Fruit fly (Drosophila melanogaster) whole organism, prepupa: ENCODE measurements around the gene AttD.

Source experiments
- CG10631 ChIP-seq: fragments of 200-800 bp; sonication (Bioruptor generic); optimal IDR thresholded peaks from 2 replicates; lab custom pipeline; 2016; ENCODE audit warnings: missing biosample characterization, missing genetic modification characterization
- CG11294 ChIP-seq: fragments of 200-800 bp; sonication (Bioruptor generic); IDR thresholded peaks from 2 replicates; pipeline ENCODE4 v1.3.6; 2022; ENCODE audit warnings: missing biosample characterization, missing genetic modification characterization
- CG16779 ChIP-seq: fragments of 200-800 bp; sonication (Bioruptor generic); optimal IDR thresholded peaks from 3 replicates; lab custom pipeline; 2017; ENCODE audit warnings: missing biosample characterization, mild to moderate bottlenecking, missing genetic modification characterization
- CG3032 ChIP-seq: fragments of 200-800 bp; optimal IDR thresholded peaks from 2 replicates; lab custom pipeline; 2019; ENCODE audit warnings: missing biosample characterization, mild to moderate bottlenecking, missing genetic modification characterization, moderate library complexity
- CG34406 ChIP-seq: fragments of 200-800 bp; sonication (Bioruptor generic); optimal IDR thresholded peaks from 3 replicates; lab custom pipeline; 2016; ENCODE audit warnings: missing biosample characterization, missing genetic modification characterization
- CG4318 ChIP-seq: fragments of 200-800 bp; sonication (Bioruptor generic); optimal IDR thresholded peaks from 3 replicates; lab custom pipeline; 2017; ENCODE audit warnings: missing biosample characterization, mild to moderate bottlenecking, missing genetic modification characterization
- CG6163 ChIP-seq: fragments of 200-800 bp; sonication (Bioruptor generic); IDR thresholded peaks from 3 replicates; pipeline ENCODE4 v1.3.6; 2022; ENCODE audit warnings: missing biosample characterization, missing genetic modification characterization
- CG6276 ChIP-seq: fragments of 200-800 bp; sonication (Bioruptor generic); optimal IDR thresholded peaks from 2 replicates; lab custom pipeline; 2017; ENCODE audit warnings: missing biosample characterization, mild to moderate bottlenecking, missing genetic modification characterization
- CG6792 ChIP-seq: fragments of 200-800 bp; sonication (Bioruptor generic); optimal IDR thresholded peaks from 3 replicates; lab custom pipeline; 2016; ENCODE audit warnings: missing biosample characterization, missing genetic modification characterization
- CG6854 ChIP-seq: fragments of 200-800 bp; sonication (Bioruptor generic); optimal IDR thresholded peaks from 2 replicates; lab custom pipeline; 2017; ENCODE audit warnings: missing biosample characterization, mild to moderate bottlenecking, missing genetic modification characterization
- CG8632 ChIP-seq: fragments of 200-800 bp; sonication (Bioruptor generic); optimal IDR thresholded peaks from 3 replicates; lab custom pipeline; 2016; ENCODE audit warnings: missing biosample characterization, missing genetic modification characterization
- CG9139 ChIP-seq: fragments of 200-800 bp; sonication (Bioruptor generic); optimal IDR thresholded peaks from 3 replicates; lab custom pipeline; 2017; ENCODE audit warnings: missing biosample characterization, mild to moderate bottlenecking, missing genetic modification characterization
- Eip75B ChIP-seq: fragments of 200-800 bp; sonication (Bioruptor generic); optimal IDR thresholded peaks from 3 replicates; lab custom pipeline; 2016; ENCODE audit warnings: missing biosample characterization, missing genetic modification characterization
- Eip78C ChIP-seq: fragments of 200-800 bp; sonication (Bioruptor generic); peaks from one replicate; lab custom pipeline; 2016; ENCODE audit warnings: missing biosample characterization, missing genetic modification characterization
- Eip93F ChIP-seq: fragments of 200-800 bp; sonication (Bioruptor generic); optimal IDR thresholded peaks from 2 replicates; lab custom pipeline; 2016; ENCODE audit warnings: missing biosample characterization, mild to moderate bottlenecking, missing genetic modification characterization
- Ets21C ChIP-seq: fragments of 200-800 bp; sonication (Bioruptor generic); optimal IDR thresholded peaks from 3 replicates; lab custom pipeline; 2016; ENCODE audit warnings: missing biosample characterization, missing genetic modification characterization
- OdsH ChIP-seq: fragments of 200-800 bp; sonication (Bioruptor generic); optimal IDR thresholded peaks from 3 replicates; lab custom pipeline; 2016; ENCODE audit warnings: missing biosample characterization, missing genetic modification characterization
- Smox ChIP-seq: fragments of 200-800 bp; sonication (Bioruptor generic); optimal IDR thresholded peaks from 3 replicates; lab custom pipeline; 2016; ENCODE audit warnings: missing biosample characterization, missing genetic modification characterization
- Sox102F ChIP-seq: fragments of 200-800 bp; sonication (Bioruptor generic); optimal IDR thresholded peaks from 2 replicates; lab custom pipeline; 2016; ENCODE audit warnings: missing biosample characterization, mild to moderate bottlenecking, missing genetic modification characterization
- Sox14 ChIP-seq: fragments of 200-800 bp; sonication (Bioruptor generic); optimal IDR thresholded peaks from 3 replicates; lab custom pipeline; 2016; ENCODE audit warnings: missing biosample characterization, missing genetic modification characterization
- achi ChIP-seq: fragments of 200-800 bp; sonication (Bioruptor generic); optimal IDR thresholded peaks from 3 replicates; lab custom pipeline; 2016; ENCODE audit warnings: missing biosample characterization, missing genetic modification characterization
- dac ChIP-seq: fragments of 200-800 bp; sonication (Bioruptor generic); optimal IDR thresholded peaks from 2 replicates; lab custom pipeline; 2017; ENCODE audit warnings: missing biosample characterization, mild to moderate bottlenecking, missing genetic modification characterization
- dsx ChIP-seq: fragments of 200-800 bp; optimal IDR thresholded peaks from 3 replicates; lab custom pipeline; 2019; ENCODE audit warnings: missing biosample characterization, mild to moderate bottlenecking, missing genetic modification characterization, moderate library complexity; ENCODE audit not compliant: poor library complexity, severe bottlenecking
- eg ChIP-seq: fragments of 200-800 bp; sonication (Bioruptor generic); IDR thresholded peaks from 3 replicates; pipeline ENCODE4 v1.3.6; 2022; ENCODE audit warnings: missing biosample characterization, missing genetic modification characterization
- esn ChIP-seq: fragments of 200-800 bp; sonication (Bioruptor generic); optimal IDR thresholded peaks from 2 replicates; lab custom pipeline; 2016; ENCODE audit warnings: missing biosample characterization, mild to moderate bottlenecking, missing genetic modification characterization, moderate library complexity
- fd59A ChIP-seq: fragments of 200-800 bp; sonication (Bioruptor generic); optimal IDR thresholded peaks from 2 replicates; lab custom pipeline; 2017; ENCODE audit warnings: missing biosample characterization, mild to moderate bottlenecking, missing genetic modification characterization, missing genetic modification reagents
- fkh ChIP-seq: fragments of 200-800 bp; sonication (Bioruptor generic); optimal IDR thresholded peaks from 3 replicates; lab custom pipeline; 2017; ENCODE audit warnings: missing biosample characterization, mild to moderate bottlenecking, missing genetic modification characterization, moderate library complexity
- lz ChIP-seq: fragments of 200-800 bp; sonication (Bioruptor generic); optimal IDR thresholded peaks from 3 replicates; lab custom pipeline; 2016; ENCODE audit warnings: missing biosample characterization, missing genetic modification characterization
- net ChIP-seq: fragments of 200-800 bp; sonication (Bioruptor generic); optimal IDR thresholded peaks from 3 replicates; lab custom pipeline; 2016; ENCODE audit warnings: missing biosample characterization, missing genetic modification characterization
- pdm3 ChIP-seq: fragments of 200-800 bp; sonication (Bioruptor generic); optimal IDR thresholded peaks from 3 replicates; lab custom pipeline; 2016; ENCODE audit warnings: missing biosample characterization, missing genetic modification characterization
- salr ChIP-seq, 2 experiments: fragments of 200-800 bp; sonication (Bioruptor generic); optimal IDR thresholded peaks; 3 replicates each; lab custom pipeline; 2016 to 2018; ENCODE audit warnings: missing biosample characterization in 2 of 2, missing genetic modification characterization in 2 of 2, mild to moderate bottlenecking in 1 of 2
- spab ChIP-seq: fragments of 200-800 bp; sonication (Bioruptor generic); optimal IDR thresholded peaks from 2 replicates; lab custom pipeline; 2017; ENCODE audit warnings: missing biosample characterization, mild to moderate bottlenecking, missing genetic modification characterization, missing genetic modification reagents
- ss ChIP-seq, 2 experiments: fragments of 200-800 bp; sonication (Bioruptor generic); optimal IDR thresholded peaks; 2 replicates in 1 of 2; 3 replicates in 1 of 2; lab custom pipeline; 2017 to 2018; ENCODE audit warnings: mild to moderate bottlenecking in 2 of 2, missing biosample characterization in 2 of 2, missing genetic modification characterization in 2 of 2, moderate library complexity in 1 of 2
- svp ChIP-seq: fragments of 200-800 bp; sonication (Bioruptor generic); peaks from one replicate; lab custom pipeline; 2016; ENCODE audit warnings: missing biosample characterization, missing genetic modification characterization
- topi ChIP-seq: fragments of 200-800 bp; sonication (Bioruptor generic); optimal IDR thresholded peaks from 3 replicates; lab custom pipeline; 2016; ENCODE audit warnings: missing biosample characterization, missing genetic modification characterization

Gene AttD

DNA sequence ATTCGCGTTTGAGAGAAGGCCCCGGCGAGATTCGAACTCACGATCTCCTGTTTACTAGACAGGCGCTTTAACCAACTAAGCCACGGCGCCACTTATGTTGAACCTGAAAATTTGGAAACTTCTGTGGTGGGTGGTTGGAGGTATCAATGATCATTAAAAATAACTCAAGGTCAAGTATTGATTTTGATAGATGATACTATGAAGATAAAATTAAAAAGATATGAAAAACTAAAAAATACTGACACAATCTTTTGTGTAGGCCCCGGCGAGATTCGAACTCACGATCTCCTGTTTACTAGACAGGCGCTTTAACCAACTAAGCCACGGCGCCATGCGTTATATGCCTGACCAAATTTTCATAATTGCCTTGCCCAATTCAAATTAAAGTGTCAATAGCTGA, 519 bp upstream of the AttD start:
- TF ChIP-seq svp (GFP tag; lab: Kevin White, UChicago) (peak; percentile 53), eg (GFP tag; lab: Robert Waterston, UW) (no peak), Smox (GFP tag; lab: Kevin White, UChicago) (no peak), Eip78C (GFP tag; lab: Kevin White, UChicago) (peak; percentile 48)

DNA sequence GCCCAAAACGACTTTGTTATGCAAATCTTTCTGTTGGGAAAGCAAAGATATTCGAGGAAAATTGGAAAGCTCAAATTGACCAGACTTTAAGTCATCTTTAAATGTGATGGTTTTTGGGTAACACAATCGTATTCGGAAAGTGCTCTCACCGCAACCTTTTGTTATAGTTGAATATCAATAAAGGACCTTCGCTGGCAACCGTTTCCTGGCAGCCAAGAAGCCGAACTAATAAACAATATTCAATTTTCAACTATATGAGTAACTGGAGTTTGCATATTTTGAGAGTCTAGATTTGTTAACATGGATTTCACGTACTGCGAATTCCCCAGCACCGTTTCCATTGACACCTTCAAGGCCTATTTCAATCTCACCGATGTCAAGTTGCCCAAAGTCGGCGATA, 1.8 kb downstream of the AttD start, which contains the start of gene CG14325:
CG14325 (plus strand) TSS at position 301 of the 400 bp plus-strand sequence.
- no peak for TF ChIP-seq dac (GFP tag; lab: Kevin White, UChicago)
- no peak for TF ChIP-seq spab (GFP tag; lab: Kevin White, UChicago)
- no peak for TF ChIP-seq Sox102F (GFP tag; lab: Kevin White, UChicago)
- TF ChIP-seq CG8632 = no peak
- TF ChIP-seq Eip75B (GFP tag; lab: Kevin White, UChicago) = no peak
- no peak for TF ChIP-seq salr (GFP tag; optimal IDR thresholded peaks at IDR 0.05; lab: Kevin White, UChicago)
- no peak for TF ChIP-seq CG6163 (GFP tag; lab: Robert Waterston, UW)

DNA sequence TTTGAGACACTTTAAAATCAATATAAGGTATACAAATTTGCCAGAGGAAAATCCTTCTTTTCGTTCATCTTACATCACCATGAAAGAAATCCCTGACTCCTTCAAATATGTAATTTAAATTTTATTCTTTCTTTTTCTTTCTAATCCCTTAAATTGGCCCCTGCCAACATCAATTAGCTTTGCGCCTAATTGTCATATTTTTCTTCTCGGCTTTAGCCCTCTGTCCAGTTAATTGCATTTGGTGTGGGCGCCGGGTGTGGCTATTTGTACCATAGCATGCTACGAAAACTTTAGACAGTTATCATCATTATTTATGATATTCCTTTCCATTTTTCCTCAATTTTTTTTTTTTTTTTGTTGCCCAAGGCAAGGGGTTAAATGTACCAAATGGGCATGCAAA, 5.3 kb downstream of the AttD start, which contains the start of gene CG43175:
CG43175 (plus strand) TSS at position 301 of the 400 bp plus-strand sequence.
- no peak for TF ChIP-seq CG6276

DNA sequence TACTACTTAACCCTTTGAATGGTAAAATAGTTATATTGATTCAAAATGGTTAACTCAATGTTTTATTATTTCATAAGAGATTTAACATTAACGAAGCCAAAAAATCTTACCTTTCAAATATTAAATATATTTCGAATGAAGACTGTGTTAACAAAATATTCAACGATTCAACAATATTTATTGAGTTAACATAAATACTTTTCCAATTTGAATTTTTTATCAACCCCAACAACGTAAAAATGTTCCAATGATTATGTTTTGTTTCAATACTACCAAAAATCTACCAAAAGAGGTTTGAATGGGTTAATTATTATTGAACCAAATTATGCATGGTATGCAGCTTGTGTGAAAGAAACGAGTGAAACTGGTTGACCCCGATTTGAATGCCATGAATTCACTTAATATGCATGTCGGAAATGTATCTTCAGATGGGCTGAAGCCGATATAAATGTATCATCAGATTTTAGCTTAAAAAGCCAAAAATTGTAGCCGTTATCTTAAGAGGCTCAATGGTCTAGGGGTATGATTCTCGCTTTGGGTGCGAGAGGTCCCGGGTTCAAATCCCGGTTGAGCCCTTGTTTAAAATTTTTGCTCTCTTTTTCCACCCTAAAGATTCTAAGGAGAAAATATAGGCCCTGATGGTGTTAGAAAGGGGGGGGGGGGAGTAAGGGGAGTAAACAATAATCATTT, 6.3 kb downstream of the AttD start:
- TF ChIP-seq CG6792 (no peak), CG10631 (GFP tag; lab: Kevin White, UChicago) (no peak), dsx (GFP tag; lab: Kevin White, UChicago) (no peak), svp (GFP tag; lab: Kevin White, UChicago) (peak; percentile 44), Eip78C (GFP tag; lab: Kevin White, UChicago) (peak; percentile 81), CG4318 (no peak), fkh (no peak), pdm3 (GFP tag; lab: Kevin White, UChicago) (no peak), Ets21C (GFP tag; lab: Kevin White, UChicago) (no peak), CG34406 (GFP tag; lab: Kevin White, UChicago) (no peak), CG6163 (GFP tag; lab: Robert Waterston, UW) (no peak)

DNA sequence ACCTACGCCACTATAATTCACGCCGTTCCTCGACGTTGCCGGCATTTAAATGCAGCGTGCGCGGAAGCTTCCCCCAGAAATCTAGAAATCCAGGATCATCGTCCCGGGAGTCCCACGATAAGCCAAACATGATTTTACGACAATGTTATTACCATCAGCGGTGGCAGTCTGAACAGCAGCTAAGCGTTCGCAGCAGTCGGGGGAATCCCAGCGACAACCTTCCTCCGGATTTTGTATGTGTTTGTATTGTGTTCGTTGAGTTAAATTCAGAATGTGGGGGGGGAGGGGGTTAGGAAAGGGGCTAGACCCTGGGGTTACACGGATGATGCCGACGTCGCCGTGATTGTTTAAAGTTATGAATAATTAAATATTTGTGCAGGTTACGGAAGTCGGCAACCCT, 19.0 kb downstream of the AttD start:
- TF ChIP-seq svp (GFP tag; lab: Kevin White, UChicago) (peak; percentile 77), esn (GFP tag; lab: Kevin White, UChicago) (no peak)

DNA sequence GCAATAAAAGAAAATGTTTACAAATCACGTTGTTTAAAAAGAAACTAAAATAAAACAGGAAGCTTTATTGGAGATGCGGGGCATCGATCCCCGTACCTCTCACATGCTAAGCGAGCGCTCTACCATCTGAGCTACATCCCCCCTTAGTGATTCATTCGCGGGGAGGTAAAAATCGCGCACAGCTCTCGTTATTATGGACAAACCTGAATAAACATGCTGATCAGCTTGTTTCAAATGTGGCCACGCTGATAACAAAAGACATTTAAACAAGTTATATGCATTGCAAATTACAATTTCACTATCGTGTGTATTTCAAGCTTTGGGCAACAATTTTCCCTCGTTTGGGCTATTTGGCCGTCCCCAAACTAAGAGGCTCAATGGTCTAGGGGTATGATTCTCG, 20.2 kb downstream of the AttD start:
- no peak for TF ChIP-seq CG11294 (GFP tag; lab: Robert Waterston, UW)
- TF ChIP-seq fd59A (GFP tag; lab: Kevin White, UChicago) = no peak
- TF ChIP-seq svp (GFP tag; lab: Kevin White, UChicago) = no peak
- TF ChIP-seq Eip75B (GFP tag; lab: Kevin White, UChicago) = no peak
- no peak for TF ChIP-seq lz (GFP tag; lab: Kevin White, UChicago)
- TF ChIP-seq CG16779 = no peak
- TF ChIP-seq CG9139 (GFP tag; lab: Kevin White, UChicago) = no peak
- TF ChIP-seq pdm3 (GFP tag; lab: Kevin White, UChicago) = no peak
- no peak for TF ChIP-seq CG6854 (GFP tag; lab: Kevin White, UChicago)
- no peak for TF ChIP-seq achi (GFP tag; lab: Kevin White, UChicago)
- no peak for TF ChIP-seq ss (GFP tag; optimal IDR thresholded peaks at IDR 0.05; lab: Kevin White, UChicago)
- TF ChIP-seq Eip78C (GFP tag; lab: Kevin White, UChicago) = no peak
- no peak for TF ChIP-seq spab (GFP tag; lab: Kevin White, UChicago)
- TF ChIP-seq Eip93F (GFP tag; lab: Kevin White, UChicago) = no peak
- no peak for TF ChIP-seq Sox14
- TF ChIP-seq net (GFP tag; lab: Kevin White, UChicago) = no peak
- TF ChIP-seq CG3032 (tag; lab: Kevin White, UChicago) = no peak
- no peak for TF ChIP-seq OdsH (GFP tag; lab: Kevin White, UChicago)
- no peak for TF ChIP-seq topi (GFP tag; lab: Kevin White, UChicago)
- TF ChIP-seq eg (GFP tag; lab: Robert Waterston, UW) = no peak
